Worm (Caenorhabditis elegans) whole organism, L1 larva: ENCODE measurements around the gene cutl-22.

ENCODE experiments used
- C04F5.9 ChIP-seq: sonication (generic microtip); optimal IDR thresholded peaks from 2 replicates; lab custom pipeline; 2016; ENCODE audit warnings: missing genetic modification characterization, missing compliant biosample characterization
- C34B4.2 ChIP-seq: sonication (generic microtip); optimal IDR thresholded peaks from 2 replicates; lab custom pipeline; 2017; ENCODE audit warnings: mild to moderate bottlenecking, missing genetic modification characterization, missing compliant biosample characterization
- F16B12.6 ChIP-seq: fragments of 150-350 bp; optimal IDR thresholded peaks from 2 replicates; lab custom pipeline; 2014; ENCODE audit warnings: missing biosample characterization, missing genetic modification characterization
- aha-1 ChIP-seq: fragments of 150-350 bp; optimal IDR thresholded peaks from 2 replicates; lab custom pipeline; 2014; ENCODE audit warnings: missing biosample characterization, missing genetic modification characterization
- alr-1 ChIP-seq: fragments of 200-800 bp; sonication (Bioruptor generic); optimal IDR thresholded peaks from 2 replicates; lab custom pipeline; 2018; ENCODE audit warnings: borderline replicate concordance, mild to moderate bottlenecking, missing genetic modification characterization, missing compliant biosample characterization
- ceh-82 ChIP-seq, 3 experiments: fragments of 150-350 bp in 1 of 3; sonication (generic microtip) in 2 of 3; optimal IDR thresholded peaks; 2 replicates each; lab custom pipeline; 2014 to 2017; ENCODE audit warnings: missing biosample characterization in 3 of 3, missing genetic modification characterization in 3 of 3
- ceh-88 ChIP-seq: fragments of 200-800 bp; sonication (Bioruptor generic); IDR thresholded peaks from 2 replicates; pipeline ENCODE4 v1.3.6; 2022; ENCODE audit warnings: missing genetic modification characterization, missing compliant biosample characterization
- ces-1 ChIP-seq: fragments of 150-350 bp; optimal IDR thresholded peaks from 2 replicates; lab custom pipeline; 2014; ENCODE audit warnings: missing biosample characterization, missing genetic modification reagents, missing genetic modification characterization
- dpl-1 ChIP-seq, 3 experiments: fragments of 150-350 bp in 2 of 3; sonication (generic microtip) in 1 of 3; optimal IDR thresholded peaks; 2 replicates each; lab custom pipeline; 2014 to 2017; ENCODE audit warnings: missing biosample characterization in 3 of 3, missing genetic modification characterization in 3 of 3, missing genetic modification reagents in 3 of 3
- dsc-1 ChIP-seq: sonication (generic microtip); optimal IDR thresholded peaks from 2 replicates; lab custom pipeline; 2016; ENCODE audit warnings: mild to moderate bottlenecking, missing genetic modification characterization, missing compliant biosample characterization
- efl-1 ChIP-seq, 4 experiments: fragments of 150-350 bp; optimal IDR thresholded peaks in 3 of 4; peaks in 1 of 4; 1 replicate in 1 of 4; 2 replicates in 3 of 4; lab custom pipeline; 2014; ENCODE audit warnings: missing biosample characterization in 2 of 4, missing genetic modification characterization in 2 of 4, missing genetic modification reagents in 2 of 4
- efl-3 ChIP-seq: fragments of 200-800 bp; sonication (Bioruptor generic); optimal IDR thresholded peaks from 2 replicates; lab custom pipeline; 2018; ENCODE audit warnings: mild to moderate bottlenecking, missing genetic modification characterization, missing compliant biosample characterization
- fkh-10 ChIP-seq: sonication (generic microtip); optimal IDR thresholded peaks from 2 replicates; lab custom pipeline; 2017; ENCODE audit warnings: missing biosample characterization, missing genetic modification reagents, missing genetic modification characterization
- fkh-4 ChIP-seq: sonication (generic microtip); optimal IDR thresholded peaks from 2 replicates; lab custom pipeline; 2016; ENCODE audit warnings: missing compliant biosample characterization, missing genetic modification characterization, borderline replicate concordance
- fos-1 ChIP-seq: fragments of 150-350 bp; optimal IDR thresholded peaks from 2 replicates; lab custom pipeline; 2014; ENCODE audit warnings: missing biosample characterization, missing genetic modification characterization
- grh-1 ChIP-seq: fragments of 200-800 bp; sonication (Bioruptor generic); IDR thresholded peaks from 2 replicates; pipeline ENCODE4 v1.3.6; 2022; ENCODE audit warnings: missing genetic modification reagents, missing genetic modification characterization, missing compliant biosample characterization
- hpl-2 ChIP-seq: fragments of 150-350 bp; optimal IDR thresholded peaks from 2 replicates; lab custom pipeline; 2014; ENCODE audit warnings: missing biosample characterization, missing genetic modification reagents, missing genetic modification characterization
- irx-1 ChIP-seq: sonication (generic microtip); optimal IDR thresholded peaks from 2 replicates; lab custom pipeline; 2016; ENCODE audit warnings: missing genetic modification characterization, missing compliant biosample characterization
- jun-1 ChIP-seq: fragments of 150-350 bp; optimal IDR thresholded peaks from 2 replicates; lab custom pipeline; 2014; ENCODE audit warnings: missing biosample characterization, missing genetic modification reagents, missing genetic modification characterization
- lin-15B ChIP-seq: fragments of 150-350 bp; sonication (generic microtip); optimal IDR thresholded peaks from 3 replicates; lab custom pipeline; 2014; ENCODE audit warnings: missing biosample characterization, missing genetic modification characterization
- lin-35 ChIP-seq, 2 experiments: fragments of 150-350 bp; optimal IDR thresholded peaks; 2 replicates each; lab custom pipeline; 2014; ENCODE audit warnings: missing biosample characterization in 2 of 2, missing genetic modification characterization in 2 of 2, missing genetic modification reagents in 2 of 2
- lsy-2 ChIP-seq, 2 experiments: fragments of 150-350 bp; optimal IDR thresholded peaks; 2 replicates each; lab custom pipeline; 2014; ENCODE audit warnings: missing biosample characterization in 2 of 2, missing genetic modification characterization in 2 of 2
- mef-2 ChIP-seq: fragments of 150-350 bp; optimal IDR thresholded peaks from 2 replicates; lab custom pipeline; 2014; ENCODE audit warnings: missing biosample characterization, missing genetic modification characterization
- mep-1 ChIP-seq: fragments of 150-350 bp; optimal IDR thresholded peaks from 2 replicates; lab custom pipeline; 2014; ENCODE audit warnings: missing biosample characterization, missing genetic modification characterization
- nhr-237 ChIP-seq: fragments of 150-350 bp; optimal IDR thresholded peaks from 2 replicates; lab custom pipeline; 2014; ENCODE audit warnings: missing biosample characterization, missing genetic modification characterization
- nhr-71 ChIP-seq: sonication (generic microtip); optimal IDR thresholded peaks from 2 replicates; lab custom pipeline; 2016; ENCODE audit warnings: mild to moderate bottlenecking, missing genetic modification characterization, moderate library complexity, missing compliant biosample characterization
- nhr-77 ChIP-seq: fragments of 150-350 bp; optimal IDR thresholded peaks from 2 replicates; lab custom pipeline; 2014; ENCODE audit warnings: missing biosample characterization, missing genetic modification characterization
- nhr-84 ChIP-seq: sonication (generic microtip); optimal IDR thresholded peaks from 2 replicates; lab custom pipeline; 2017; ENCODE audit warnings: missing biosample characterization, missing genetic modification characterization
- nhr-85 ChIP-seq: sonication (generic microtip); peaks from one replicate; lab custom pipeline; 2016; ENCODE audit warnings: missing genetic modification characterization, inconsistent platforms, missing compliant biosample characterization
- nhr-90 ChIP-seq: sonication (generic microtip); optimal IDR thresholded peaks from 2 replicates; lab custom pipeline; 2016; ENCODE audit warnings: mild to moderate bottlenecking, missing genetic modification characterization, missing compliant biosample characterization; ENCODE audit not compliant: poor library complexity
- pag-3 ChIP-seq: sonication (generic microtip); optimal IDR thresholded peaks from 2 replicates; lab custom pipeline; 2017; ENCODE audit warnings: missing genetic modification characterization, mild to moderate bottlenecking, missing compliant biosample characterization, antibody characterized with exemption, borderline replicate concordance; ENCODE audit not compliant: insufficient read depth
- pax-3 ChIP-seq: fragments of 200-800 bp; sonication (Bioruptor generic); optimal IDR thresholded peaks from 2 replicates; lab custom pipeline; 2018; ENCODE audit warnings: mild to moderate bottlenecking, missing genetic modification characterization, moderate library complexity, missing compliant biosample characterization
- skn-1 ChIP-seq: fragments of 150-350 bp; optimal IDR thresholded peaks from 2 replicates; lab custom pipeline; 2014; ENCODE audit warnings: missing biosample characterization, missing genetic modification characterization
- sptf-1 ChIP-seq: fragments of 150-350 bp; optimal IDR thresholded peaks from 2 replicates; lab custom pipeline; 2014; ENCODE audit warnings: missing biosample characterization, missing genetic modification characterization
- sup-37 ChIP-seq: fragments of 200-800 bp; sonication (Bioruptor generic); optimal IDR thresholded peaks from 2 replicates; lab custom pipeline; 2018; ENCODE audit warnings: mild to moderate bottlenecking, missing genetic modification characterization, missing compliant biosample characterization
- tbx-2 ChIP-seq: sonication (generic microtip); optimal IDR thresholded peaks from 2 replicates; lab custom pipeline; 2016; ENCODE audit warnings: missing genetic modification characterization, missing compliant biosample characterization
- unc-130 ChIP-seq: fragments of 150-350 bp; optimal IDR thresholded peaks from 2 replicates; lab custom pipeline; 2017; ENCODE audit warnings: missing biosample characterization, missing genetic modification characterization, inconsistent platforms
- unc-62 ChIP-seq: fragments of 150-350 bp; optimal IDR thresholded peaks from 2 replicates; lab custom pipeline; 2014; ENCODE audit warnings: missing biosample characterization, missing genetic modification reagents, missing genetic modification characterization
- unc-86 ChIP-seq: sonication (generic microtip); optimal IDR thresholded peaks from 2 replicates; lab custom pipeline; 2016; ENCODE audit warnings: missing genetic modification characterization, missing compliant biosample characterization
- ztf-4 ChIP-seq: fragments of 150-350 bp; optimal IDR thresholded peaks from 2 replicates; lab custom pipeline; 2014; ENCODE audit warnings: missing biosample characterization, missing genetic modification characterization

The cutl-22 gene

ce11 chrV:1141433-1141832 is at the start of gene cutl-22:
cutl-22 (plus strand) TSS chrV:1141733.
- no peak for TF ChIP-seq fos-1 (tag; lab: Kevin White, UChicago)
- TF ChIP-seq sup-37: no peak
- TF ChIP-seq mef-2 (tag; lab: Kevin White, UChicago): no peak
- TF ChIP-seq alr-1 (tag; lab: Kevin White, UChicago): no peak
- TF ChIP-seq C04F5.9 (tag; lab: Kevin White, UChicago): no peak
- no peak for TF ChIP-seq fkh-4
- TF ChIP-seq irx-1 (tag; lab: Kevin White, UChicago): no peak
- TF ChIP-seq efl-3: no peak
- no peak for TF ChIP-seq pag-3 (tag; lab: Kevin White, UChicago)
- no peak for TF ChIP-seq lin-35 (GFP tag; optimal IDR thresholded peaks at IDR 0.05; lab: Kevin White, UChicago)
- no peak for TF ChIP-seq unc-86
- TF ChIP-seq unc-130 (tag; lab: Kevin White, UChicago): no peak
- no peak for TF ChIP-seq nhr-77 (tag; lab: Kevin White, UChicago)
- TF ChIP-seq ceh-88 (GFP tag; lab: Robert Waterston, UW): no peak
- TF ChIP-seq lin-15B (tag; lab: Kevin White, UChicago): no peak

- TF ChIP-seq jun-1 (tag; lab: Kevin White, UChicago) (no peak), F16B12.6 (tag; lab: Kevin White, UChicago) (no peak), lin-15B (tag; lab: Kevin White, UChicago) (no peak), nhr-237 (no peak), unc-62 (GFP tag; lab: Kevin White, UChicago) (no peak), fkh-4 (no peak), pax-3 (tag; lab: Kevin White, UChicago) (no peak), nhr-90 (tag; lab: Kevin White, UChicago) (no peak), ces-1 (GFP tag; lab: Kevin White, UChicago) (no peak), tbx-2 (no peak)
- TF ChIP-seq, all 84 proteins: peak for 0
These were observed 49.2 kb upstream of the cutl-22 start, which contains the start of gene Y50D4B.4 for ce11 chrV:1092359-1092758. Y50D4B.4 (plus strand) TSS chrV:1092659.

ce11 chrV:1100280-1100679 is 41.3 kb upstream of the cutl-22 start, which contains the start of gene Y50D4B.2:
Y50D4B.2 (plus strand) TSS chrV:1100580.
- TF ChIP-seq lsy-2 (tag; optimal IDR thresholded peaks at IDR 0.05; lab: Kevin White, UChicago) (no peak), sptf-1 (tag; lab: Kevin White, UChicago) (no peak), F16B12.6 (tag; lab: Kevin White, UChicago) (no peak), ceh-88 (GFP tag; lab: Robert Waterston, UW) (no peak), lin-35 (GFP tag; optimal IDR thresholded peaks at IDR 0.05; lab: Kevin White, UChicago) (no peak), ceh-82 (tag; optimal IDR thresholded peaks at IDR 0.05; lab: Kevin White, UChicago) (no peak), irx-1 (tag; lab: Kevin White, UChicago) (no peak), C34B4.2 (tag; lab: Kevin White, UChicago) (no peak), mep-1 (tag; lab: Kevin White, UChicago) (no peak), skn-1 (tag; lab: Kevin White, UChicago) (no peak), hpl-2 (GFP tag; lab: Kevin White, UChicago) (no peak), efl-1 (optimal IDR thresholded peaks at IDR 0.05; lab: Kevin White, UChicago) (no peak), efl-1 (GFP tag; optimal IDR thresholded peaks at IDR 0.05 in 1 of 2; lab: Kevin White, UChicago) (no peak), ztf-4 (tag; lab: Kevin White, UChicago) (no peak), nhr-84 (tag; lab: Kevin White, UChicago) (no peak), alr-1 (tag; lab: Kevin White, UChicago) (no peak), aha-1 (tag; lab: Kevin White, UChicago) (no peak)
- TF ChIP-seq, all 84 proteins: peak for 0

- TF ChIP-seq dsc-1 (tag; lab: Kevin White, UChicago) (no peak), sptf-1 (tag; lab: Kevin White, UChicago) (no peak), nhr-71 (tag; lab: Kevin White, UChicago) (no peak), tbx-2 (no peak), jun-1 (tag; lab: Kevin White, UChicago) (no peak), grh-1 (GFP tag; lab: Robert Waterston, UW) (no peak), fkh-10 (no peak), efl-3 (no peak), nhr-77 (tag; lab: Kevin White, UChicago) (no peak), nhr-85 (no peak), fos-1 (tag; lab: Kevin White, UChicago) (no peak), C04F5.9 (tag; lab: Kevin White, UChicago) (no peak), dpl-1 (GFP tag; optimal IDR thresholded peaks at IDR 0.05; lab: Kevin White, UChicago) (no peak), pax-3 (tag; lab: Kevin White, UChicago) (no peak)
- TF ChIP-seq, all 84 proteins: peak for 0
These were observed 39.0 kb upstream of the cutl-22 start for ce11 chrV:1102569-1102968.
